Fruit fly (Drosophila melanogaster) whole organism, embryonic: ENCODE measurements around the gene Wnt6.

ENCODE experiments used
- CG16813 ChIP-seq: fragments of 200-800 bp; sonication (Bioruptor generic); IDR thresholded peaks from 3 replicates; pipeline ENCODE4 v1.3.6; 2022; ENCODE audit warnings: missing biosample characterization, missing genetic modification characterization; ENCODE audit not compliant: partially characterized antibody
- CG1792 ChIP-seq: fragments of 200-800 bp; sonication (Bioruptor generic); optimal IDR thresholded peaks from 2 replicates; lab custom pipeline; 2016; ENCODE audit warnings: missing biosample characterization, missing genetic modification characterization
- CG18262 ChIP-seq: fragments of 200-800 bp; optimal IDR thresholded peaks from 3 replicates; lab custom pipeline; 2019; ENCODE audit warnings: missing biosample characterization, mild to moderate bottlenecking, missing genetic modification characterization, moderate library complexity
- Hmx ChIP-seq: fragments of 200-800 bp; sonication (Bioruptor generic); optimal IDR thresholded peaks from 2 replicates; lab custom pipeline; 2016; ENCODE audit warnings: missing biosample characterization, missing genetic modification characterization
- NK7.1 ChIP-seq: fragments of 200-800 bp; sonication (Bioruptor generic); optimal IDR thresholded peaks from 3 replicates; lab custom pipeline; 2016; ENCODE audit warnings: missing biosample characterization, missing genetic modification characterization
- Oli ChIP-seq: fragments of 200-800 bp; sonication (Bioruptor generic); optimal IDR thresholded peaks from 2 replicates; lab custom pipeline; 2018; ENCODE audit warnings: missing biosample characterization, mild to moderate bottlenecking, missing genetic modification characterization, moderate library complexity
- Side ChIP-seq: fragments of 200-800 bp; sonication (Bioruptor generic); optimal IDR thresholded peaks from 2 replicates; lab custom pipeline; 2016; ENCODE audit warnings: missing biosample characterization, missing genetic modification characterization
- al ChIP-seq: fragments of 200-800 bp; sonication (Bioruptor generic); IDR thresholded peaks from 2 replicates; pipeline ENCODE4 v1.3.6; 2022; ENCODE audit warnings: missing biosample characterization, missing genetic modification characterization
- bab2 ChIP-seq: fragments of 200-800 bp; sonication (Bioruptor generic); optimal IDR thresholded peaks from 2 replicates; lab custom pipeline; 2016; ENCODE audit warnings: missing biosample characterization, missing genetic modification characterization
- ind ChIP-seq: fragments of 200-800 bp; sonication (Bioruptor generic); optimal IDR thresholded peaks from 3 replicates; lab custom pipeline; 2016; ENCODE audit warnings: missing biosample characterization, missing genetic modification characterization
- insv ChIP-seq, 2 experiments: fragments of 200-800 bp; sonication (Bioruptor generic); optimal IDR thresholded peaks; 3 replicates each; lab custom pipeline; 2016 to 2018; ENCODE audit warnings: missing biosample characterization in 2 of 2, missing genetic modification characterization in 2 of 2
- tna ChIP-seq: fragments of 200-800 bp; sonication (Bioruptor generic); IDR thresholded peaks from 2 replicates; pipeline ENCODE4 v1.3.6; 2022; ENCODE audit warnings: missing biosample characterization, missing genetic modification characterization; ENCODE audit not compliant: partially characterized antibody

Gene Wnt6

dm6 chr2L:7401627-7402026 is 68.1 kb downstream of the Wnt6 start (continued):
- TF ChIP-seq NK7.1 = no peak
- TF ChIP-seq CG1792 (GFP tag; lab: Kevin White, UChicago) = no peak
- no peak for TF ChIP-seq Side (GFP tag; lab: Kevin White, UChicago)
- TF ChIP-seq Hmx (GFP tag; lab: Kevin White, UChicago) = peak; percentile 4
- peak; percentile 66 for TF ChIP-seq Oli (tag; lab: Kevin White, UChicago)
- peak; percentile 71 for TF ChIP-seq ind (GFP tag; lab: Kevin White, UChicago)
- peak; percentile 72 for TF ChIP-seq CG18262
- TF ChIP-seq CG16813 = no peak
- TF ChIP-seq bab2 = no peak
- TF ChIP-seq al (GFP tag; lab: Robert Waterston, UW) = peak; percentile 47; the same call in 1 of the 2 replicates
- TF ChIP-seq insv (GFP tag; optimal IDR thresholded peaks at IDR 0.05; lab: Kevin White, UChicago) = no peak
- TF ChIP-seq tna (GFP tag; lab: Robert Waterston, UW) = no peak
